Fruit fly (Drosophila melanogaster): Measurements from ENCODE around the gene comm2.

comm2 gene

dm6 chr3L:15729306-15730006 is 29.8 kb upstream of the comm2 start (continued):
- TF ChIP-seq al (GFP tag; IDR thresholded peaks at IDR 0.05) (no peak), insv (GFP tag; optimal IDR thresholded peaks at IDR 0.05) (no peak), gem (tag; optimal IDR thresholded peaks at IDR 0.05) (no peak), CG2875 (GFP tag; optimal IDR thresholded peaks at IDR 0.05) (no peak), CG10321 (GFP tag; IDR thresholded peaks at IDR 0.05) (no peak), CrebB (tag; optimal IDR thresholded peaks at IDR 0.05) (no peak), NK7.1 (GFP tag; optimal IDR thresholded peaks at IDR 0.05) (no peak), CG33213 (GFP tag; optimal IDR thresholded peaks at IDR 0.05) (no peak), sug (tag; optimal IDR thresholded peaks at IDR 0.05) (no peak), Six4 (GFP tag; optimal IDR thresholded peaks at IDR 0.05) (no peak), CG10209 (GFP tag; optimal IDR thresholded peaks at IDR 0.05) (no peak), otp (GFP tag; IDR thresholded peaks at IDR 0.05) (0 out of 3 replicates have a peak, but pooled peaks have one; percentile 24), btn (GFP tag; optimal IDR thresholded peaks at IDR 0.05) (no peak), CG7372 (GFP tag; IDR thresholded peaks at IDR 0.05) (no peak), hbn (GFP tag; IDR thresholded peaks at IDR 0.05; ENCODE audit: partially characterized antibody) (peak; percentile 19; the same call in 1 of the 2 replicates), gce (GFP tag; IDR thresholded peaks at IDR 0.05) (peak; percentile 69; the same call in 1 of the 3 replicates), dmrt99B (tag; optimal IDR thresholded peaks at IDR 0.05) (no peak), Camta (GFP tag; optimal IDR thresholded peaks at IDR 0.05) (no peak), Poxn (GFP tag; IDR thresholded peaks at IDR 0.05) (no peak), CG12299 (tag; optimal IDR thresholded peaks at IDR 0.05) (no peak), CG34224 (GFP tag; IDR thresholded peaks at IDR 0.05; ENCODE audit: partially characterized antibody) (peak; percentile 62; the same call in 2 of the 3 replicates), ttk (GFP tag; IDR thresholded peaks at IDR 0.05) (no peak), jing (GFP tag; optimal IDR thresholded peaks at IDR 0.05) (peak; percentile 48), sisA (GFP tag; IDR thresholded peaks at IDR 0.05) (no peak), HLHmδ (GFP tag; optimal IDR thresholded peaks at IDR 0.05) (peak; percentile 64), dan (GFP tag; IDR thresholded peaks at IDR 0.05) (no peak), CG13894 (tag; optimal IDR thresholded peaks at IDR 0.05) (no peak), ken (GFP tag; IDR thresholded peaks at IDR 0.05) (no peak), Lpt (GFP tag; optimal IDR thresholded peaks at IDR 0.05) (no peak), CG10565 (GFP tag; optimal IDR thresholded peaks at IDR 0.05) (no peak), onecut (GFP tag; IDR thresholded peaks at IDR 0.05) (peak; percentile 25; the same call in 1 of the 2 replicates), CG12942 (GFP tag; optimal IDR thresholded peaks at IDR 0.05) (no peak), CG1603 (tag; optimal IDR thresholded peaks at IDR 0.05) (peak; percentile 30), Elba2 (GFP tag; optimal IDR thresholded peaks at IDR 0.05) (no peak), zen2 (GFP tag; IDR thresholded peaks at IDR 0.05; ENCODE audit: partially characterized antibody) (peak; percentile 85; the same call in 2 of the 3 replicates), gcm2 (GFP tag; optimal IDR thresholded peaks at IDR 0.05) (peak; percentile 18), odd (GFP tag; optimal IDR thresholded peaks at IDR 0.05) (no peak), Dbx (GFP tag; IDR thresholded peaks at IDR 0.05) (no peak), CG5180 (GFP tag; optimal IDR thresholded peaks at IDR 0.05) (no peak), gcm (GFP tag; optimal IDR thresholded peaks at IDR 0.05) (peak; percentile 44), az2 (GFP tag; optimal IDR thresholded peaks at IDR 0.05) (no peak), lab (GFP tag; optimal IDR thresholded peaks at IDR 0.05) (peak; percentile 6), wek (GFP tag; optimal IDR thresholded peaks at IDR 0.05) (peak; percentile 62), CG7987 (GFP tag; optimal IDR thresholded peaks at IDR 0.05) (no peak), ind (GFP tag; optimal IDR thresholded peaks at IDR 0.05) (no peak), Nf-YA (GFP tag; IDR thresholded peaks at IDR 0.05) (no peak), CG12071 (GFP tag; optimal IDR thresholded peaks at IDR 0.05) (peak; percentile 5), CG7556 (GFP tag; optimal IDR thresholded peaks at IDR 0.05) (no peak), CG31441 (GFP tag; IDR thresholded peaks at IDR 0.05) (no peak; the same call in 1 of the 2 replicates), kni (GFP tag; optimal IDR thresholded peaks at IDR 0.05) (peak; percentile 41)
